Fruit fly (Drosophila melanogaster): ENCODE data around the gene Oatp33Ea.

Oatp33Ea gene

DNA sequence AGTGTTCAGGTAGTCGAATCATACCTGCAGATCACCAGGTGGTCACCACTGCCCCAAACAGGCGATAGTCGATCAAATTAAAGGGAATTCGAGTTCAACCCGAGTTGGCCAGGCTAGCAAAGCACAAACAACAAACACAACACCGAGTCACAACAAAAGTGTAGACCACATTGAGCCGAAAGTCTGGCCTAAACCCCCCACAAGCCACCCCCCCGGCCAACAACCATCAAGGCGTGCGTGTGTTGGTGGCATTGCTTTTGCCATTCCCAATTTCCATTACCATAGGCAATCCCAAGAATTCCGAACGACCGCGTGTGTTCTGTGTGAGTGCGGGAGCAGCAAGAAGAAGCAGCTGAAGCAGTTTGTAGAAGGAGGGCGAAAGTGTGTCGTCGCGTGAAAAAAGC is 11.2 kb downstream of the Oatp33Ea start, which contains the start of gene SC35 (continued):
- no peak for TF ChIP-seq mld (GFP tag; IDR thresholded peaks at IDR 0.05; ENCODE audit: partially characterized antibody)
- TF ChIP-seq CG17359 (tag; optimal IDR thresholded peaks at IDR 0.05): no peak
- TF ChIP-seq CG3726 (GFP tag; IDR thresholded peaks at IDR 0.05): no peak
- TF ChIP-seq Xrp1 (GFP tag; IDR thresholded peaks at IDR 0.05): no peak
- no peak for TF ChIP-seq E2f2 (GFP tag; IDR thresholded peaks at IDR 0.05)
- no peak; the same call in 1 of the 2 replicates for TF ChIP-seq CG8765 (GFP tag; IDR thresholded peaks at IDR 0.05)
- TF ChIP-seq Atf-2 (GFP tag; optimal IDR thresholded peaks at IDR 0.05): no peak
- no peak for TF ChIP-seq CG13624 (GFP tag; optimal IDR thresholded peaks at IDR 0.05)
- peak; percentile 11 for TF ChIP-seq Ets97D (GFP tag; optimal IDR thresholded peaks at IDR 0.05)
- no peak for TF ChIP-seq CG8388 (GFP tag; optimal IDR thresholded peaks at IDR 0.05)
- TF ChIP-seq CG9797 (GFP tag; optimal IDR thresholded peaks at IDR 0.05): peak; percentile 19
- no peak for TF ChIP-seq Fer3 (tag; optimal IDR thresholded peaks at IDR 0.05)
- TF ChIP-seq lmd (GFP tag; IDR thresholded peaks at IDR 0.05): no peak
- peak; percentile 13 for TF ChIP-seq gfzf (GFP tag; optimal IDR thresholded peaks at IDR 0.05)
- no peak for TF ChIP-seq luna (GFP tag; optimal IDR thresholded peaks at IDR 0.05)
- no peak for TF ChIP-seq vnd (GFP tag; IDR thresholded peaks at IDR 0.05; ENCODE audit: partially characterized antibody)
- no peak for TF ChIP-seq CG2889 (GFP tag; IDR thresholded peaks at IDR 0.05)
- TF ChIP-seq lbe (GFP tag; optimal IDR thresholded peaks at IDR 0.05): no peak
- no peak for TF ChIP-seq C15 (GFP tag; IDR thresholded peaks at IDR 0.05)
- TF ChIP-seq ken (GFP tag; IDR thresholded peaks at IDR 0.05): no peak
- TF ChIP-seq ro (GFP tag; IDR thresholded peaks at IDR 0.05): no peak
- TF ChIP-seq CG4360 (GFP tag; IDR thresholded peaks at IDR 0.05): peak; percentile 61
- TF ChIP-seq Pdp1 (GFP tag; optimal IDR thresholded peaks at IDR 0.05): no peak
- no peak for TF ChIP-seq CG11247 (GFP tag; IDR thresholded peaks at IDR 0.05)
- no peak for TF ChIP-seq da (GFP tag; optimal IDR thresholded peaks at IDR 0.05)
- TF ChIP-seq NC2β (GFP tag; optimal IDR thresholded peaks at IDR 0.05): no peak
- TF ChIP-seq CG7556 (GFP tag; optimal IDR thresholded peaks at IDR 0.05): no peak
- no peak for TF ChIP-seq gsb (GFP tag; IDR thresholded peaks at IDR 0.05)
- no peak for TF ChIP-seq CG18262 (tag; optimal IDR thresholded peaks at IDR 0.05)
- no peak for TF ChIP-seq dati (GFP tag; IDR thresholded peaks at IDR 0.05)
- TF ChIP-seq CG6689 (GFP tag; IDR thresholded peaks at IDR 0.05): no peak
- TF ChIP-seq CG6683 (GFP tag; optimal IDR thresholded peaks at IDR 0.05): no peak
- no peak for TF ChIP-seq CG11723 (GFP tag; optimal IDR thresholded peaks at IDR 0.05)
- no peak for TF ChIP-seq Hmx (GFP tag; optimal IDR thresholded peaks at IDR 0.05)
- TF ChIP-seq CG4730 (GFP tag; IDR thresholded peaks at IDR 0.05): no peak
- TF ChIP-seq hth (optimal IDR thresholded peaks at IDR 0.05): no peak
- TF ChIP-seq MTF-1 (GFP tag; optimal IDR thresholded peaks at IDR 0.05; ENCODE audit: borderline replicate concordance): no peak
- no peak for TF ChIP-seq Myb (GFP tag; optimal IDR thresholded peaks at IDR 0.05)
- no peak for TF ChIP-seq nom (GFP tag; optimal IDR thresholded peaks at IDR 0.05)
- TF ChIP-seq jing (GFP tag; optimal IDR thresholded peaks at IDR 0.05): no peak
- TF ChIP-seq scrt (GFP tag; optimal IDR thresholded peaks at IDR 0.05): no peak
- TF ChIP-seq CG7745 (tag; optimal IDR thresholded peaks at IDR 0.05): no peak
- no peak for TF ChIP-seq CG31365 (tag; optimal IDR thresholded peaks at IDR 0.05)
- TF ChIP-seq oc (tag; optimal IDR thresholded peaks at IDR 0.05): no peak
- TF ChIP-seq Aef1 (GFP tag; IDR thresholded peaks at IDR 0.05): no peak
- no peak for TF ChIP-seq tgo (GFP tag; IDR thresholded peaks at IDR 0.05)
- no peak for TF ChIP-seq cas (GFP tag; IDR thresholded peaks at IDR 0.05)
- TF ChIP-seq YL-1 (GFP tag; optimal IDR thresholded peaks at IDR 0.05): peak; percentile 75
- peak; percentile 76 for TF ChIP-seq CG15514 (GFP tag; optimal IDR thresholded peaks at IDR 0.05)
- no peak for TF ChIP-seq Xbp1 (GFP tag; optimal IDR thresholded peaks at IDR 0.05)
- TF ChIP-seq CG14667 (GFP tag; IDR thresholded peaks at IDR 0.05): no peak
- no peak for TF ChIP-seq Max (GFP tag; optimal IDR thresholded peaks at IDR 0.05)
- TF ChIP-seq Taf1 (GFP tag; IDR thresholded peaks at IDR 0.05): no peak
